Worm (Caenorhabditis elegans): Measurements from ENCODE around the gene ttr-41.

The ttr-41 gene

ce11 chrII:4701482-4702119 is 26.1 kb downstream of the ttr-41 start, which contains the start of gene unc-85 (continued):
- TF ChIP-seq aly-2 (tag; optimal IDR thresholded peaks at IDR 0.05) (peak; percentile 25), mdl-1 (tag; optimal IDR thresholded peaks at IDR 0.05) (peak in 1 of 2 experiments; percentile 8), grh-1 (GFP tag; IDR thresholded peaks at IDR 0.05) (peak; percentile 84), ceh-82 (tag; optimal IDR thresholded peaks at IDR 0.05) (peak in 2 of 3 experiments; percentile 24 to 65), lin-35 (GFP tag; optimal IDR thresholded peaks at IDR 0.05) (peak; percentile 43 to 80), pax-3 (tag; optimal IDR thresholded peaks at IDR 0.05) (peak; percentile 36), rnt-1 (tag; optimal IDR thresholded peaks at IDR 0.05) (peak; percentile 70), elt-2 (tag; optimal IDR thresholded peaks at IDR 0.05) (peak; percentile 60), nhr-90 (tag; optimal IDR thresholded peaks at IDR 0.05; ENCODE audit: poor library complexity) (peak; percentile 77), vab-15 (tag; optimal IDR thresholded peaks at IDR 0.05) (peak; percentile 8), nhr-237 (tag; optimal IDR thresholded peaks at IDR 0.05) (peak; percentile 3), unc-86 (tag; optimal IDR thresholded peaks at IDR 0.05) (peak; percentile 63), snu-23 (GFP tag; optimal IDR thresholded peaks at IDR 0.05) (peak; percentile 76), C16A3.4 (tag; optimal IDR thresholded peaks at IDR 0.05) (peak; percentile 63), ztf-11 (tag; optimal IDR thresholded peaks at IDR 0.05) (peak in 1 of 2 experiments; percentile 29), fkh-8 (tag; optimal IDR thresholded peaks at IDR 0.05) (peak; percentile 54), blmp-1 (tag; optimal IDR thresholded peaks at IDR 0.05) (peak; percentile 20), tbx-2 (tag; optimal IDR thresholded peaks at IDR 0.05) (peak; percentile 69), nhr-19 (GFP tag; conservative IDR thresholded peaks at IDR 0.05) (peak; percentile 94), elt-3 (tag; optimal IDR thresholded peaks at IDR 0.05) (peak in 1 of 6 experiments; percentile 18), efl-1 (optimal IDR thresholded peaks at IDR 0.05) (peak; percentile 74 to 76), efl-1 (GFP tag; optimal IDR thresholded peaks at IDR 0.05 in 1 of 2) (peak; percentile 71 to 96), swsn-7 (tag; optimal IDR thresholded peaks at IDR 0.05) (peak; percentile 73), mep-1 (tag; optimal IDR thresholded peaks at IDR 0.05) (peak; percentile 28), isw-1 (GFP tag; IDR thresholded peaks at IDR 0.05) (peak; percentile 88), ceh-88 (GFP tag; IDR thresholded peaks at IDR 0.05) (peak; percentile 77), egl-13 (tag; optimal IDR thresholded peaks at IDR 0.05) (peak; percentile 52), nhr-85 (tag) (peak; percentile 89), unc-98 (GFP tag; IDR thresholded peaks at IDR 0.05) (peak; percentile 58; the same call in 1 of the 2 replicates)

ce11 chrII:4698266-4698771 is 29.4 kb downstream of the ttr-41 start, which contains the start of the genes rpn-5 and scc-1:
TSS of gene rpn-5 (minus strand) at chrII:4698427.
TSS of gene scc-1 (plus strand) at chrII:4698721.
- peak; percentile 77 for TF ChIP-seq isw-1 (GFP tag; IDR thresholded peaks at IDR 0.05)
- peak; percentile 99 to 100 for TF ChIP-seq lsy-2 (tag; optimal IDR thresholded peaks at IDR 0.05)
- peak; percentile 45 for TF ChIP-seq ceh-8 (GFP tag; optimal IDR thresholded peaks at IDR 0.05)
- peak; percentile 31 for TF ChIP-seq nhr-85 (tag)
- no peak for TF ChIP-seq unc-30 (tag; optimal IDR thresholded peaks at IDR 0.05)
- TF ChIP-seq rnt-1 (tag; optimal IDR thresholded peaks at IDR 0.05) = peak; percentile 77
- no peak for TF ChIP-seq fkh-4 (tag; optimal IDR thresholded peaks at IDR 0.05; ENCODE audit: borderline replicate concordance)
- no peak for TF ChIP-seq pag-3 (tag; optimal IDR thresholded peaks at IDR 0.05; ENCODE audit: borderline replicate concordance, insufficient read depth)
- TF ChIP-seq fkh-8 (tag; optimal IDR thresholded peaks at IDR 0.05) = peak; percentile 12
- peak; percentile 63 for TF ChIP-seq lin-14 (GFP tag; optimal IDR thresholded peaks at IDR 0.05)
- no peak for TF ChIP-seq nhr-237 (tag; optimal IDR thresholded peaks at IDR 0.05)
- TF ChIP-seq pax-3 (tag; optimal IDR thresholded peaks at IDR 0.05) = no peak
- TF ChIP-seq alr-1 (tag; optimal IDR thresholded peaks at IDR 0.05; ENCODE audit: borderline replicate concordance) = no peak
- TF ChIP-seq efl-3 (GFP tag; optimal IDR thresholded peaks at IDR 0.05) = no peak
- no peak for TF ChIP-seq ets-5 (GFP tag; IDR thresholded peaks at IDR 0.05)
- no peak for TF ChIP-seq egl-27 (tag; optimal IDR thresholded peaks at IDR 0.05)
- no peak for TF ChIP-seq zip-4 (GFP tag; optimal IDR thresholded peaks at IDR 0.05)
- TF ChIP-seq mep-1 (tag; optimal IDR thresholded peaks at IDR 0.05) = peak; percentile 79
- TF ChIP-seq nhr-28 (tag; optimal IDR thresholded peaks at IDR 0.05) = no peak
- peak; percentile 66 for TF ChIP-seq xbp-1 (tag; optimal IDR thresholded peaks at IDR 0.05)
- no peak for TF ChIP-seq mab-9 (GFP tag; IDR thresholded peaks at IDR 0.05)
- TF ChIP-seq fkh-10 (GFP tag; optimal IDR thresholded peaks at IDR 0.05) = no peak
- peak; percentile 44 for TF ChIP-seq F16B12.6 (tag; optimal IDR thresholded peaks at IDR 0.05)
- TF ChIP-seq unc-130 (tag; optimal IDR thresholded peaks at IDR 0.05) = peak; percentile 84
- peak; percentile 91 to 95 (median 91) for TF ChIP-seq dpl-1 (GFP tag; optimal IDR thresholded peaks at IDR 0.05)
- TF ChIP-seq irx-1 (tag; optimal IDR thresholded peaks at IDR 0.05) = no peak
- TF ChIP-seq grh-1 (GFP tag; IDR thresholded peaks at IDR 0.05) = no peak
- TF ChIP-seq hlh-17 (GFP tag; optimal IDR thresholded peaks at IDR 0.05; ENCODE audit: borderline replicate concordance) = no peak

Measured in whole organism, L1 larva.